Fruit fly (Drosophila melanogaster): ENCODE results near the gene Kap-alpha3.

Gene Kap-alpha3

DNA sequence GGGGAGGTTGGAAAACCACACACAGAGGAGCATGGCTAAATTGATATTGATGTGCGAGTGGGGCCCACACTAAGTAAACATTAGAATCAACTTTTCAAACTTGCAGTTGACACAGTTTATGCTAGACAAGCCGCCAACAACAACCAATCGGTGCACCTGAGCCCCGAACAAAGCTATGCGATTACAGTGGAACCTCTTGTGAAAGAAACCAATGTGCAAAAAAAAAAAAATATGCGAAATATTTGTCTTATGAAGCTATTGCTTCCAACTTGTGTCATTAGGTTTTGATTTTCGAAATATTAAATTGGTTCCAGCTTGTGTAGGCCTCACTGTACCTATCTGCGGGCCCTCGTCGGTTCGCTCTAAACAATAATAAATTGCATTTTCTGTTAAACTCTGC, 40.8 kb upstream of the Kap-alpha3 start (continued):
- TF ChIP-seq wdn (GFP tag; IDR thresholded peaks at IDR 0.05) (no peak), CG1529 (GFP tag; optimal IDR thresholded peaks at IDR 0.05) (peak; percentile 62), CG17568 (GFP tag; optimal IDR thresholded peaks at IDR 0.05) (peak; percentile 5), CG32772 (GFP tag; IDR thresholded peaks at IDR 0.05) (peak; percentile 88), ewg (GFP tag; optimal IDR thresholded peaks at IDR 0.05) (peak; percentile 64), lilli (GFP tag; optimal IDR thresholded peaks at IDR 0.05) (peak; percentile 73), CG4282 (GFP tag; optimal IDR thresholded peaks at IDR 0.05) (no peak), CG33213 (GFP tag; optimal IDR thresholded peaks at IDR 0.05) (peak; percentile 56), CG17912 (GFP tag; optimal IDR thresholded peaks at IDR 0.05) (no peak), bbx (GFP tag; IDR thresholded peaks at IDR 0.05; ENCODE audit: partially characterized antibody) (no peak), Nf-YC (tag; optimal IDR thresholded peaks at IDR 0.05) (peak; percentile 16), Usf (GFP tag; optimal IDR thresholded peaks at IDR 0.05) (peak; percentile 9), CG13624 (GFP tag; optimal IDR thresholded peaks at IDR 0.05) (peak; percentile 58), cad (GFP tag; optimal IDR thresholded peaks at IDR 0.05) (no peak), YL-1 (GFP tag; optimal IDR thresholded peaks at IDR 0.05) (no peak), da (GFP tag; optimal IDR thresholded peaks at IDR 0.05) (no peak), sim (GFP tag; IDR thresholded peaks at IDR 0.05) (peak; percentile 45; the same call in 1 of the 2 replicates), Dfd (GFP tag; optimal IDR thresholded peaks at IDR 0.05) (no peak), ERR (GFP tag; optimal IDR thresholded peaks at IDR 0.05) (no peak), ab (GFP tag; optimal IDR thresholded peaks at IDR 0.05) (peak; percentile 71), Ets65A (GFP tag) (peak; percentile 95), CG1647 (GFP tag; optimal IDR thresholded peaks at IDR 0.05) (peak; percentile 62), Nf-YA (GFP tag; IDR thresholded peaks at IDR 0.05) (peak; percentile 76), CG1024 (GFP tag; IDR thresholded peaks at IDR 0.05) (peak; percentile 56; the same call in 1 of the 2 replicates), CG13424 (tag; optimal IDR thresholded peaks at IDR 0.05) (peak; percentile 71), toy (GFP tag; IDR thresholded peaks at IDR 0.05) (peak; percentile 62; the same call in 1 of the 2 replicates), jumu (GFP tag; optimal IDR thresholded peaks at IDR 0.05) (peak; percentile 68), MTF-1 (GFP tag; optimal IDR thresholded peaks at IDR 0.05; ENCODE audit: borderline replicate concordance) (peak; percentile 26), Dll (GFP tag; IDR thresholded peaks at IDR 0.05; ENCODE audit: partially characterized antibody) (no peak), CG42726 (GFP tag; IDR thresholded peaks at IDR 0.05; ENCODE audit: partially characterized antibody) (no peak), rib (GFP tag; IDR thresholded peaks at IDR 0.05) (no peak), so (GFP tag; IDR thresholded peaks at IDR 0.05) (peak; percentile 84), CG13296 (GFP tag; optimal IDR thresholded peaks at IDR 0.05) (peak; percentile 41), CG14965 (GFP tag; optimal IDR thresholded peaks at IDR 0.05; ENCODE audit: borderline replicate concordance) (no peak), unc-4 (GFP tag; IDR thresholded peaks at IDR 0.05; ENCODE audit: partially characterized antibody) (no peak), CG4328 (GFP tag; optimal IDR thresholded peaks at IDR 0.05) (no peak), CG2678 (tag; optimal IDR thresholded peaks at IDR 0.05) (peak; percentile 76), gro (GFP tag; optimal IDR thresholded peaks at IDR 0.05) (no peak), CG6765 (GFP tag; optimal IDR thresholded peaks at IDR 0.05) (no peak), CG2129 (GFP tag; IDR thresholded peaks at IDR 0.05; ENCODE audit: partially characterized antibody) (no peak), Asciz (GFP tag; optimal IDR thresholded peaks at IDR 0.05) (peak; percentile 71), ranshi (GFP tag; IDR thresholded peaks at IDR 0.05) (peak; percentile 74), Xbp1 (GFP tag; optimal IDR thresholded peaks at IDR 0.05) (peak; percentile 82), CG6854 (GFP tag; optimal IDR thresholded peaks at IDR 0.05) (no peak), tin (GFP tag; optimal IDR thresholded peaks at IDR 0.05) (peak; percentile 76), shn (GFP tag; optimal IDR thresholded peaks at IDR 0.05) (peak; percentile 46), CG18011 (GFP tag; optimal IDR thresholded peaks at IDR 0.05) (no peak), Optix (GFP tag; IDR thresholded peaks at IDR 0.05) (peak; percentile 89), lov (optimal IDR thresholded peaks at IDR 0.05) (no peak), lov (GFP tag; IDR thresholded peaks at IDR 0.05) (peak; percentile 81; the same call in 2 of the 3 replicates), Jarid2 (GFP tag; optimal IDR thresholded peaks at IDR 0.05) (peak; percentile 32), h (optimal IDR thresholded peaks at IDR 0.05) (no peak)

Measured in whole organism, embryonic.